Worm (Caenorhabditis elegans) whole organism, dauer: Measurements from ENCODE around the gene pals-25.

Experiments used
- unc-62 ChIP-seq: sonication (generic microtip); optimal IDR thresholded peaks from 2 replicates; lab custom pipeline; 2017; ENCODE audit warnings: missing biosample characterization, missing genetic modification reagents, missing genetic modification characterization

Gene pals-25

ce11 chrIII:140904-141303, 6.6 kb downstream of the pals-25 start, which contains the start of gene fbxb-81:
Gene fbxb-81, minus strand, starts transcription at chrIII:141217.
- TF ChIP-seq unc-62 (GFP tag; lab: Kevin White, UChicago): no peak

DNA sequence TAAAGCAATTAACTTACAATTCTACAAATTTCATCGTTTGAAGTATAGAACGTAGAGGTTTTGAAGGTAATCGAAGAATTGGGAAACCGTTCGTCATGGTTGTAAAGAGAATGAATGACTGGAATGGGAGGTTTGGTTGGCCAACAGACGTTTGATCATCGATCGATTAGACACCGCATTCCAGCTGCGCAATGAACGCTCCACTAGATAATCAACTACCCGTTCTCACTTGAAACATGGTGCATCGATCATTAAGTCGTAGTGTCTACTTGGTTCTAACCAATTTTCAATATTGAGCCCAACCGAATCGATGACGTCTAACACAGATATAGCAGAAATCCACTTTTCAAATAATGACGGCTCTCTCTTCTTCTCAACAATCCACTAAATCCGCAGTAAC, 8.8 kb downstream of the pals-25 start, which contains the start of gene fbxb-82:
fbxb-82 (minus strand) TSS at position 101 of the 400 bp plus-strand sequence.
- no peak for TF ChIP-seq unc-62 (GFP tag; lab: Kevin White, UChicago)

- no peak for TF ChIP-seq unc-62 (GFP tag; lab: Kevin White, UChicago)
These were observed 10.8 kb downstream of the pals-25 start, which contains the start of the genes T17A3.12 and fbxb-83 for ce11 chrIII:145078-145477. Gene T17A3.12, minus strand, starts transcription at chrIII:145178. Gene fbxb-83, minus strand, starts transcription at chrIII:145211.

ce11 chrIII:146369-146768, 12.1 kb downstream of the pals-25 start, which contains the start of gene fbxb-84:
Gene fbxb-84, minus strand, starts transcription at chrIII:146469.
- TF ChIP-seq unc-62 (GFP tag; lab: Kevin White, UChicago): no peak

- no peak for TF ChIP-seq unc-62 (GFP tag; lab: Kevin White, UChicago)
These were observed 13.3 kb downstream of the pals-25 start, which contains the start of gene sqst-5 for ce11 chrIII:147570-148076. Gene sqst-5, minus strand, starts transcription at chrIII:147620.

DNA sequence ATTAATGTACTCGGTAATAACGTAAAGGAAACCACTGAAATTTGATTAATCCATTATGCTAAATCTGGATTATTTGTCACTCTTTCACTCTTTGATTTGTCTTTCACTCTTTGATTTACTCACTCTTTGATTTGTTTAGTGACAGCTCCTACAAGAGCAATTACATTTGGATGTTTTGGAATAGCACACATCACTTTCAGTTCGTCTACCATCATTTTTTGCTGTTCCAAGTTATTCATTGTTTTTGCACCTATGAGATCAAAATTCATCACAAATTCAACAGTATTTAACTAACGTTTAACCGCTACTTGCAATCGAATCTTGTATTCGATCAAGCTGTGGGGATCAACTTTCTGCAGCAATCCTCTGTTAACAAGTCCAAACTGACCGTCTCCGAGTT, 14.8 kb downstream of the pals-25 start:
- no peak for TF ChIP-seq unc-62 (GFP tag; lab: Kevin White, UChicago)

DNA sequence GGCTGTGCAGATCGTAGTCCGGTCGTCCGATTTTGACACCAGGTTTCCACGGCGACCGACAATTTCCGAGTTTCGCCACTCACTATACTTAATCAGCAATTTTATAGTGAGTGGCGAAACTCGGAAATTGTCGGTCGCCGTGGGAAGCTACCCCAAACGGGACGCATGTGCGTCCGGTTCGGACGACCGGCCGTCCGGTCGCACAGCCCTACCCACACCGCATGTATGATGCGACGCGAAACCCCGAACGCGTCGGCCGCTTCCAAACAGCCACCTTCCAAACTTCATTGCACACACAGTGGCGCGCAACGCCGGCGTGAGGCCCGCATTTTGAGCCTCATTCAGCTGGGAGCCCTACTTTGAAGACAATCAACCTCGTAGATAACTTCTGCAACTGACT, 16.8 kb downstream of the pals-25 start:
- TF ChIP-seq unc-62 (GFP tag; lab: Kevin White, UChicago): no peak

ce11 chrIII:154168-154567, 19.9 kb downstream of the pals-25 start:
- no peak for TF ChIP-seq unc-62 (GFP tag; lab: Kevin White, UChicago)

DNA sequence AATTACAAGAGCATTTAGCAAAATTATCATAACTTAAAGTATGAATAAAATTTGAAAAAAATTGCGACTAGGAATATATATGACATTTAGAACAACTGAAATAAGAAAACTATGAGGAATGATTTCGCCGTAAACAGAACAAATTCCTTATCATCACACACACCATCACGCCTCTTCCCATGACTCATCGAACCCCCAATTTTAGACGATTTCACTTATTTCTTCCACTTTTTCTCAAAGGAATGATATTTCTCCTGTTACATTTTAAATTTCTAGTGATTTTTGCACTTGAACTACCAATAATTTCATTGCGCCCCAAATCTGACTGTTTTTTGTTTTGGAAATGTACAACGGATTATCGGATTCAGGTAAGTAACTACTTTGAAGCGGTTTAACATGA, 22.4 kb downstream of the pals-25 start, which contains the start of the genes zig-13 and ver-1:
zig-13 (minus strand) TSS at position 101 of the 400 bp plus-strand sequence.
ver-1 (plus strand) TSS at position 180 of the 400 bp plus-strand sequence.
- TF ChIP-seq unc-62 (GFP tag; lab: Kevin White, UChicago): no peak

ce11 chrIII:157980-158379, 23.7 kb downstream of the pals-25 start:
- TF ChIP-seq unc-62 (GFP tag; lab: Kevin White, UChicago): no peak

DNA sequence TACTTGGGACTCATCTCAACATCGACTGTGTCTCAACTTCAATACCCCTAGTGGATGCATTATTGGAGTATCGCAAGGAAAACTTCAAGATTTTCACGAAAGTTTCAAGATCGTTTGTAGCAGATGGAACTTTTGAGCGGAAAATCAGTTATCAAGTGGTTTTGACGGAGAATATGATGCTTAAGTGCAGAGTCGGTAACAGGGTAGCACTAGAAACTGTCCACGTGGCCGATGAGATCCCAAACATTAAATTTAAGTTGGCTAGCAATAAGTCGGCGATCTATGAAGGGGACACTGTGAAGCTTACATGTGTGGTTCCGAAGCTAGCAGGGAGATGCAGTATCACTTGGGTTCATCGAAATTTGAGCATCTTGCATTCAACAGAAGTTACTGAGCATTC, 24.9 kb downstream of the pals-25 start:
- TF ChIP-seq unc-62 (GFP tag; lab: Kevin White, UChicago): no peak

DNA sequence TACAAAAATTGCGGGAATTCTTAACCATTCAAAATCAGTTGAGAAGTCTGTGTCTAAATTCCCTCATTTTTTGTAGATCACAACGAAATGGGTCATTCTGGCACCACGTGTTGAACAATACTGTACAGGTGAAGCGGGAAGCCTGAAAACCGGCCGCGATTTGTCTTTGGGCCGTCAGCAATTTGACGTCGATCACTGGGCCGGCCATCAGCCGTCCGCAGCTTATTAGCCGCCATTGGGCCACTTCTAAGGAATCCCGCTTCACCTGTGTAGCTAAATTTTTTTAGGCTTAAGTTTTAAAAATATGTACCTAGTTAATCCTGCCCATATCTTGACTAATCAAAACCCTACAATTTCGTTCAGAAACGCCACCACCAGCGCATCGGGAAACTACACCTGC, 25.4 kb downstream of the pals-25 start:
- no peak for TF ChIP-seq unc-62 (GFP tag; lab: Kevin White, UChicago)

DNA sequence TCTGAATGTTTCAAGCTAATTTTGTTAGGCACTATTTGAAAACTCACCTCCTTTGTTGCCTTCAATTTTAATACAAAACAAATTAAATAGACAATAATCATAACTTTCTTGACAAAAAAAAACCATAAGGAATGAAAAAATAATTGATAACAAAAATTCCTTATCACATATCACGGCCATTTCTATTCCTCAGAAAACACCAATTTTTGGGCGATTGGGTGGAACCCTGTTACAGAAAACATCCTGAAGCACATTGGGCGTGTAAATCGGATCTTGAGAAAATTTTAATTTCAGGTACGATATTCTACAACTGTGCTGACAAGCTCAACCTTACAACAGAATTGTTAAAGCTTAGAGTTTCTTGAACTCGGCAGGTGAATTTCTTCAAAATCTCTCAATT, 30.5 kb downstream of the pals-25 start, which contains the start of gene F40G9.8:
F40G9.8 (minus strand) TSS at position 101 of the 400 bp plus-strand sequence.
- TF ChIP-seq unc-62 (GFP tag; lab: Kevin White, UChicago): no peak

DNA sequence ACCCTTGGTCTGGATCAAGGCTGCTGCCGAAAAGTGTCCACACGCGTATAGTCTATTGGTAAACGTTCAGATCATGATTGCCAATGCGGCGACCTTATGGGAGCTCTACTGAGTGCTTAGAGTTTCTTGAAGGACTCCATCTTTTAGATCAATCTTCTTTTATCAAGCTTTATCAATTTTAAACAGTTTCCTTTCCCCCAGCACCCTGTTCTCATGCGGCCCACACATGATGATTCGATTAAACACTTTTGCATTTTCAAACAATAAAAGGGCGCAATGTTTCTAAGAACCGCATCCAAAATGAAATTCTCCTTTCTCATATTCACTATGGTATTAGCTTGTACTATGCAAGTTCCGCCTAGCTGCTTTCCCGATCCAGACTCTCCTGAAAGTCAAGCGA, 31.1 kb downstream of the pals-25 start, which contains the start of gene F40G9.7:
F40G9.7 (plus strand) TSS at position 301 of the 400 bp plus-strand sequence.
- no peak for TF ChIP-seq unc-62 (GFP tag; lab: Kevin White, UChicago)

DNA sequence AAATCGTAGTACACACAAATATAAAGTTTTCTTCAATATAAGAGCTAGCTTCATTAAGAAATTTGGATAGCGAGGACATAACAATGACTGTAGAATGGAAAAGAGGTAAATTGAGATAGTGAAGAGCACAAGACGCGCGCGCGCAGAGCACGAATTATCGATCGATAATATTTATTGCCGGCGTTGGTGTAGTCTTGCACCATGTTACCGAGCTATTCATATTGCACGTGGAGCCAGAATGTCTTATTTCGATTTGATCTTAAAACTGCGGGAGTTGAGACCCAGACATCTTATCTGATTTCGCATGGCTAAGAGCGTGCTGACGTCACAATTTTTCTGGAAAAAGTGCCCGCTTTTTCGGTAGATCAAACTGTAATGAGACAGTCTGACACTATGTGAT, 35.2 kb downstream of the pals-25 start, which contains the start of gene F40G9.18:
F40G9.18 (minus strand) TSS at position 101 of the 400 bp plus-strand sequence.
- TF ChIP-seq unc-62 (GFP tag; lab: Kevin White, UChicago): no peak

ce11 chrIII:171617-172016, 37.3 kb downstream of the pals-25 start, which contains the start of the genes F40G9.9 and F40G9.12:
Gene F40G9.9, minus strand, starts transcription at chrIII:171717.
Gene F40G9.12, plus strand, starts transcription at chrIII:171847.
- no peak for TF ChIP-seq unc-62 (GFP tag; lab: Kevin White, UChicago)

DNA sequence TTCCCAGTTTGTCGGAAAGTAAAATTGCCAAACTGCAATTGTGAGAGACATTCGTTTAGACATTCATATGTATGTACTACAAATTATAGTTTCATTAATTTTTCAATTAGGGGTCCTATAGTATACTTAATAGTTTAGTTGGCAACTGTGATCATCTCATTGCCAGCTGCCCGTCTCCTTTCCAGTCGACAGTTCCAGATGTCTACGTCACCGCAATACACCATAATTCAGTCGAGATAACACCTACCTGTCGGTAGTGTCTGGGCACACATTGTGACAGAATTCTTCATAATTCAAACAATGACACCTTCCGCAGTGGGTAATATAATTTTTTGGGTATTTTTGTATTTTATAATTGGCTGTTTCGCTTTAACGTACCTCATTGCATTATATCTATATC, 39.2 kb downstream of the pals-25 start, which contains the start of gene F40G9.19:
F40G9.19 (plus strand) TSS at position 301 of the 400 bp plus-strand sequence.
- no peak for TF ChIP-seq unc-62 (GFP tag; lab: Kevin White, UChicago)
